Worm (Caenorhabditis elegans) whole organism, L1 larva: Measurements from ENCODE around the gene C47E12.2.

Source experiments
- C04F5.9 ChIP-seq: sonication (generic microtip); optimal IDR thresholded peaks from 2 replicates; lab custom pipeline; 2016; ENCODE audit warnings: missing genetic modification characterization, missing compliant biosample characterization
- F16B12.6 ChIP-seq: fragments of 150-350 bp; optimal IDR thresholded peaks from 2 replicates; lab custom pipeline; 2014; ENCODE audit warnings: missing biosample characterization, missing genetic modification characterization
- Y116A8C.19 ChIP-seq: sonication (generic microtip); optimal IDR thresholded peaks from 2 replicates; lab custom pipeline; 2016; ENCODE audit warnings: missing compliant biosample characterization, missing genetic modification characterization, borderline replicate concordance
- aly-2 ChIP-seq: fragments of 150-350 bp; optimal IDR thresholded peaks from 2 replicates; lab custom pipeline; 2014; ENCODE audit warnings: missing biosample characterization, missing genetic modification characterization
- blmp-1 ChIP-seq: fragments of 150-350 bp; optimal IDR thresholded peaks from 2 replicates; lab custom pipeline; 2014; ENCODE audit warnings: missing biosample characterization, missing genetic modification characterization
- ceh-8 ChIP-seq: fragments of 200-800 bp; sonication (Bioruptor generic); optimal IDR thresholded peaks from 2 replicates; lab custom pipeline; 2018; ENCODE audit warnings: mild to moderate bottlenecking, missing genetic modification characterization, moderate library complexity, missing compliant biosample characterization
- ceh-88 ChIP-seq: fragments of 200-800 bp; sonication (Bioruptor generic); IDR thresholded peaks from 2 replicates; pipeline ENCODE4 v1.3.6; 2022; ENCODE audit warnings: missing genetic modification characterization, missing compliant biosample characterization
- dpl-1 ChIP-seq, 3 experiments: fragments of 150-350 bp in 2 of 3; sonication (generic microtip) in 1 of 3; optimal IDR thresholded peaks; 2 replicates each; lab custom pipeline; 2014 to 2017; ENCODE audit warnings: missing biosample characterization in 3 of 3, missing genetic modification characterization in 3 of 3, missing genetic modification reagents in 3 of 3
- efl-1 ChIP-seq, 4 experiments: fragments of 150-350 bp; optimal IDR thresholded peaks in 3 of 4; peaks in 1 of 4; 1 replicate in 1 of 4; 2 replicates in 3 of 4; lab custom pipeline; 2014; ENCODE audit warnings: missing biosample characterization in 2 of 4, missing genetic modification characterization in 2 of 4, missing genetic modification reagents in 2 of 4
- efl-3 ChIP-seq: fragments of 200-800 bp; sonication (Bioruptor generic); optimal IDR thresholded peaks from 2 replicates; lab custom pipeline; 2018; ENCODE audit warnings: mild to moderate bottlenecking, missing genetic modification characterization, missing compliant biosample characterization
- elt-2 ChIP-seq: sonication (generic microtip); optimal IDR thresholded peaks from 2 replicates; lab custom pipeline; 2016; ENCODE audit warnings: missing genetic modification characterization, mild to moderate bottlenecking, inconsistent platforms, missing compliant biosample characterization, missing genetic modification reagents
- elt-3 ChIP-seq, 6 experiments: fragments of 150-350 bp in 1 of 6; sonication (generic microtip); optimal IDR thresholded peaks; 2 replicates each; lab custom pipeline; 2017 to 2018; ENCODE audit warnings: missing biosample characterization in 6 of 6, missing genetic modification characterization in 6 of 6, inconsistent platforms in 1 of 6
- grh-1 ChIP-seq: fragments of 200-800 bp; sonication (Bioruptor generic); IDR thresholded peaks from 2 replicates; pipeline ENCODE4 v1.3.6; 2022; ENCODE audit warnings: missing genetic modification reagents, missing genetic modification characterization, missing compliant biosample characterization
- lin-35 ChIP-seq, 2 experiments: fragments of 150-350 bp; optimal IDR thresholded peaks; 2 replicates each; lab custom pipeline; 2014; ENCODE audit warnings: missing biosample characterization in 2 of 2, missing genetic modification characterization in 2 of 2, missing genetic modification reagents in 2 of 2
- lsy-2 ChIP-seq, 2 experiments: fragments of 150-350 bp; optimal IDR thresholded peaks; 2 replicates each; lab custom pipeline; 2014; ENCODE audit warnings: missing biosample characterization in 2 of 2, missing genetic modification characterization in 2 of 2
- mab-9 ChIP-seq: fragments of 200-800 bp; sonication (Bioruptor generic); IDR thresholded peaks from 2 replicates; pipeline ENCODE4 v1.3.6; 2022; ENCODE audit warnings: missing genetic modification reagents, missing genetic modification characterization, missing compliant biosample characterization
- mdl-1 ChIP-seq, 2 experiments: fragments of 150-350 bp; optimal IDR thresholded peaks; 2 replicates each; lab custom pipeline; 2014 to 2017; ENCODE audit warnings: missing biosample characterization in 2 of 2, missing genetic modification characterization in 2 of 2, inconsistent platforms in 1 of 2
- mef-2 ChIP-seq: fragments of 150-350 bp; optimal IDR thresholded peaks from 2 replicates; lab custom pipeline; 2014; ENCODE audit warnings: missing biosample characterization, missing genetic modification characterization
- mep-1 ChIP-seq: fragments of 150-350 bp; optimal IDR thresholded peaks from 2 replicates; lab custom pipeline; 2014; ENCODE audit warnings: missing biosample characterization, missing genetic modification characterization
- nhr-11 ChIP-seq: fragments of 150-350 bp; optimal IDR thresholded peaks from 2 replicates; lab custom pipeline; 2014; ENCODE audit warnings: missing biosample characterization, missing genetic modification characterization
- nhr-19 ChIP-seq: fragments of 200-800 bp; sonication (Bioruptor generic); conservative IDR thresholded peaks from 2 replicates; pipeline ENCODE4 v1.3.6; 2022; ENCODE audit warnings: missing genetic modification characterization, missing compliant biosample characterization
- nhr-237 ChIP-seq: fragments of 150-350 bp; optimal IDR thresholded peaks from 2 replicates; lab custom pipeline; 2014; ENCODE audit warnings: missing biosample characterization, missing genetic modification characterization
- nhr-47 ChIP-seq: sonication (generic microtip); optimal IDR thresholded peaks from 2 replicates; lab custom pipeline; 2016; ENCODE audit warnings: mild to moderate bottlenecking, missing genetic modification characterization, moderate library complexity, missing compliant biosample characterization
- nhr-71 ChIP-seq: sonication (generic microtip); optimal IDR thresholded peaks from 2 replicates; lab custom pipeline; 2016; ENCODE audit warnings: mild to moderate bottlenecking, missing genetic modification characterization, moderate library complexity, missing compliant biosample characterization
- nhr-76 ChIP-seq: sonication (generic microtip); optimal IDR thresholded peaks from 2 replicates; lab custom pipeline; 2017; ENCODE audit warnings: missing biosample characterization, missing genetic modification characterization
- nhr-84 ChIP-seq: sonication (generic microtip); optimal IDR thresholded peaks from 2 replicates; lab custom pipeline; 2017; ENCODE audit warnings: missing biosample characterization, missing genetic modification characterization
- nhr-85 ChIP-seq: sonication (generic microtip); peaks from one replicate; lab custom pipeline; 2016; ENCODE audit warnings: missing genetic modification characterization, inconsistent platforms, missing compliant biosample characterization
- nhr-90 ChIP-seq: sonication (generic microtip); optimal IDR thresholded peaks from 2 replicates; lab custom pipeline; 2016; ENCODE audit warnings: mild to moderate bottlenecking, missing genetic modification characterization, missing compliant biosample characterization; ENCODE audit not compliant: poor library complexity
- pqm-1 ChIP-seq: sonication (generic microtip); optimal IDR thresholded peaks from 3 replicates; lab custom pipeline; 2017; ENCODE audit warnings: missing biosample characterization, missing genetic modification characterization
- rnt-1 ChIP-seq: sonication (generic microtip); optimal IDR thresholded peaks from 2 replicates; lab custom pipeline; 2016; ENCODE audit warnings: mild to moderate bottlenecking, missing genetic modification characterization, moderate library complexity, missing compliant biosample characterization
- skn-1 ChIP-seq: fragments of 150-350 bp; optimal IDR thresholded peaks from 2 replicates; lab custom pipeline; 2014; ENCODE audit warnings: missing biosample characterization, missing genetic modification characterization
- snpc-4 ChIP-seq: fragments of 150-350 bp; optimal IDR thresholded peaks from 2 replicates; lab custom pipeline; 2014; ENCODE audit warnings: missing biosample characterization, missing genetic modification characterization
- snu-23 ChIP-seq: sonication (generic microtip); optimal IDR thresholded peaks from 2 replicates; lab custom pipeline; 2016; ENCODE audit warnings: missing genetic modification characterization, missing compliant biosample characterization
- sptf-1 ChIP-seq: fragments of 150-350 bp; optimal IDR thresholded peaks from 2 replicates; lab custom pipeline; 2014; ENCODE audit warnings: missing biosample characterization, missing genetic modification characterization
- unc-30 ChIP-seq: sonication (generic microtip); optimal IDR thresholded peaks from 2 replicates; lab custom pipeline; 2017; ENCODE audit warnings: missing biosample characterization, missing genetic modification characterization
- unc-62 ChIP-seq: fragments of 150-350 bp; optimal IDR thresholded peaks from 2 replicates; lab custom pipeline; 2014; ENCODE audit warnings: missing biosample characterization, missing genetic modification reagents, missing genetic modification characterization
- unc-86 ChIP-seq: sonication (generic microtip); optimal IDR thresholded peaks from 2 replicates; lab custom pipeline; 2016; ENCODE audit warnings: missing genetic modification characterization, missing compliant biosample characterization
- unc-98 ChIP-seq: fragments of 200-800 bp; sonication (Bioruptor generic); IDR thresholded peaks from 2 replicates; pipeline ENCODE4 v1.3.6; 2022; ENCODE audit warnings: missing genetic modification characterization, missing compliant biosample characterization
- vab-15 ChIP-seq: sonication (generic microtip); optimal IDR thresholded peaks from 2 replicates; lab custom pipeline; 2017; ENCODE audit warnings: missing genotype, mild to moderate bottlenecking, missing genetic modification characterization, missing compliant biosample characterization
- xbp-1 ChIP-seq: sonication (generic microtip); optimal IDR thresholded peaks from 2 replicates; lab custom pipeline; 2016; ENCODE audit warnings: missing genetic modification characterization, missing compliant biosample characterization
- zag-1 ChIP-seq: fragments of 150-350 bp; optimal IDR thresholded peaks from 2 replicates; lab custom pipeline; 2014; ENCODE audit warnings: missing biosample characterization, missing genetic modification characterization
- ztf-11 ChIP-seq, 2 experiments: sonication (generic microtip); optimal IDR thresholded peaks; 2 replicates each; lab custom pipeline; 2016 to 2017; ENCODE audit warnings: missing genetic modification characterization in 2 of 2, missing biosample characterization in 1 of 2, missing compliant biosample characterization in 1 of 2
- ztf-4 ChIP-seq: fragments of 150-350 bp; optimal IDR thresholded peaks from 2 replicates; lab custom pipeline; 2014; ENCODE audit warnings: missing biosample characterization, missing genetic modification characterization

C47E12.2 gene

ce11 chrIV:10007758-10008157, 4.5 kb upstream of the C47E12.2 start (continued):
- TF ChIP-seq nhr-11 (tag; lab: Kevin White, UChicago) (no peak), ztf-4 (tag; lab: Kevin White, UChicago) (no peak)

ce11 chrIV:10006792-10007191, 3.5 kb upstream of the C47E12.2 start, which contains the start of gene C47E12.13:
Gene C47E12.13, minus strand, starts transcription at chrIV:10006892.
- TF ChIP-seq sptf-1 (tag; lab: Kevin White, UChicago) = no peak
- no peak for TF ChIP-seq pqm-1
- TF ChIP-seq C04F5.9 (tag; lab: Kevin White, UChicago) = no peak
- TF ChIP-seq skn-1 = no peak
- no peak for TF ChIP-seq nhr-84
- TF ChIP-seq unc-86 = no peak
- TF ChIP-seq ceh-88 (GFP tag; lab: Robert Waterston, UW) = no peak
- no peak for TF ChIP-seq efl-3 (GFP tag; lab: Kevin White, UChicago)
- no peak for TF ChIP-seq mef-2 (tag; lab: Kevin White, UChicago)
- TF ChIP-seq nhr-85 (tag; lab: Kevin White, UChicago) = no peak
- TF ChIP-seq, all 84 proteins: peak for 0

- TF ChIP-seq unc-98 (GFP tag; lab: Robert Waterston, UW) (no peak), vab-15 (tag; lab: Kevin White, UChicago) (no peak), dpl-1 (GFP tag; optimal IDR thresholded peaks at IDR 0.05; lab: Kevin White, UChicago) (no peak), nhr-237 (tag; lab: Kevin White, UChicago) (no peak), nhr-76 (no peak), F16B12.6 (no peak), C04F5.9 (tag; lab: Kevin White, UChicago) (no peak), mab-9 (GFP tag; lab: Robert Waterston, UW) (no peak), Y116A8C.19 (tag; lab: Kevin White, UChicago) (no peak), ceh-8 (GFP tag; lab: Kevin White, UChicago) (no peak), unc-30 (tag; lab: Kevin White, UChicago) (no peak), nhr-90 (tag; lab: Kevin White, UChicago) (no peak), zag-1 (tag; lab: Kevin White, UChicago) (no peak), elt-2 (tag; lab: Kevin White, UChicago) (no peak), snpc-4 (tag; lab: Kevin White, UChicago) (no peak), nhr-84 (no peak)
These were observed 1.6 kb downstream of the C47E12.2 start, which contains the start of gene C47E12.3 for ce11 chrIV:10001748-10002147. Gene C47E12.3, minus strand, starts transcription at chrIV:10001848.

DNA sequence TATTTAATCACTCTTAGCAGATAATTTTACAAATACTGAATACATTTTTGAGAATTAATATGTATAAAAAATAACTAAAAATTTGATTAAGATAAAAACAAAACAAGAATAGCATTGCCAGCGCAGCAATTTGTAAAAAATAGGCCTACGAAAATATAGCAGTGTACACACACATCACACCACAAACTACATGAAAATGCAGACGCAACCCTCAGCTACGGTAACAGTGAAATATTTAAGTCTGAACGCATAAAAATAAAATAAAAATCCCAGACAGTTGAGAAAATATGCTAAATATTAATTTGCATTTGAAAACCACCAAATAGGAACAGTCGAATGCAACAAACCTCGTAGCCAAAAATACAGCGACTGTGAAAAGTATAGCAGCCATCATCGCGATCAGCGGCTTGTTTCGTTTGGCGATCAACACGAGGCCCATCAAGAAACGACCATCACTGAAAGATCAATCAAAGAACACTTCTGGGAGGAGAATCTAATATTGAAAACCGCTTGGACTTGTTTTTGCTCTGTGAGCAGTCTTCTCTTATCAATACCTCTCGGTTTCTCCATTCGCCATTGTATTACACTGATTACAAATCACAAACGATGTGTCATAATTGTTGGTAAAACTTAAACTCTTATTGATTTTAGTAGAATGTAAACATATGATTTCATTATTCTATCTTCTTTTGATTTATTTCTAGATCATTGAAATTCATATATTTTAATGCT, 4.6 kb downstream of the C47E12.2 start, which contains the start of gene pyp-1:
TSS of gene pyp-1 (minus strand) at position 439 of the 732 bp plus-strand sequence.
- TF ChIP-seq efl-3 (GFP tag; lab: Kevin White, UChicago) (no peak), snu-23 (GFP tag; lab: Kevin White, UChicago) (peak; percentile 26), lin-35 (GFP tag; optimal IDR thresholded peaks at IDR 0.05; lab: Kevin White, UChicago) (peak; percentile 10 to 14), elt-2 (tag; lab: Kevin White, UChicago) (peak; percentile 20), snpc-4 (tag; lab: Kevin White, UChicago) (no peak), dpl-1 (GFP tag; optimal IDR thresholded peaks at IDR 0.05; lab: Kevin White, UChicago) (peak in 1 of 3 experiments; percentile 41), grh-1 (GFP tag; lab: Robert Waterston, UW) (no peak), mep-1 (tag; lab: Kevin White, UChicago) (peak; percentile 46), aly-2 (tag; lab: Kevin White, UChicago) (no peak), elt-3 (tag; optimal IDR thresholded peaks at IDR 0.05; lab: Kevin White, UChicago) (no peak), nhr-47 (tag; lab: Kevin White, UChicago) (peak; percentile 22), rnt-1 (peak; percentile 12), unc-62 (no peak), nhr-71 (tag; lab: Kevin White, UChicago) (peak; percentile 45), lsy-2 (tag; optimal IDR thresholded peaks at IDR 0.05; lab: Kevin White, UChicago) (peak; percentile 11 to 72), efl-1 (optimal IDR thresholded peaks at IDR 0.05; lab: Kevin White, UChicago) (no peak), efl-1 (GFP tag; optimal IDR thresholded peaks at IDR 0.05 in 1 of 2; lab: Kevin White, UChicago) (peak in 1 of 2 experiments; percentile 28), F16B12.6 (peak; percentile 78), nhr-19 (GFP tag; lab: Robert Waterston, UW) (peak; percentile 88), mdl-1 (tag; optimal IDR thresholded peaks at IDR 0.05; lab: Kevin White, UChicago) (peak in 1 of 2 experiments; percentile 28), ztf-11 (tag; optimal IDR thresholded peaks at IDR 0.05; lab: Kevin White, UChicago) (no peak), xbp-1 (tag; lab: Kevin White, UChicago) (peak; percentile 10), blmp-1 (tag; lab: Kevin White, UChicago) (peak; percentile 25)
